Worm (Caenorhabditis elegans): ENCODE results near the gene C25E10.16.

C25E10.16 gene

ce11 chrV:9013765-9014164, 45.6 kb downstream of the C25E10.16 start, which contains the start of gene srh-201:
Gene srh-201 (minus strand): TSS chrV:9013865.
- TF ChIP-seq ama-1 (optimal IDR thresholded peaks at IDR 0.05) (no peak), tbx-37 (GFP tag; conservative IDR thresholded peaks at IDR 0.05) (no peak), ets-7 (tag; optimal IDR thresholded peaks at IDR 0.05) (no peak), scrt-1 (GFP tag; IDR thresholded peaks at IDR 0.05) (no peak), hmbx-1 (tag; optimal IDR thresholded peaks at IDR 0.05) (no peak), aly-1 (tag; optimal IDR thresholded peaks at IDR 0.05) (no peak), tra-4 (tag; optimal IDR thresholded peaks at IDR 0.05) (no peak), tbx-11 (GFP tag; IDR thresholded peaks at IDR 0.05) (no peak), pes-1 (GFP tag; IDR thresholded peaks at IDR 0.05) (no peak)

DNA sequence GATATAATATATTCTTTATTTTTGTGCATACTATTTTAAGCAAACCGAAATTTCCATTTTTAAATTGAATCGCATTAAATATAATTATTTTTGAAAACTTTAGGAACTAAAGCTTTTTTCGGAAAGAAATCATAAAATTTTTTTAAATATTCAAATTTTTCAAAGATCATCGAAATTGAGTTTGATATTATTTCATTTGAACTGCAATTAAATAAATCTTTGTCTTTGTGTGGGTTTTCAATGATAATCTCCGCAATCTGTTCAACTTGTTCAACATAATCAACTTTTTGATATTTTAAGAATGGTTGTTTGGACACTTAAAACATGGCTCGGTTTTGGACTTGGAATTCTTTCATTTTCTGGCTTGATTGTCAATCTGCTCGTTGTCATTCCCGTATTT, 50.2 kb downstream of the C25E10.16 start, which contains the start of gene srx-2:
Gene srx-2, plus strand, starts transcription at position 301 of the 400 bp plus-strand sequence.
- TF ChIP-seq B0310.2 (tag; optimal IDR thresholded peaks at IDR 0.05) (no peak), ets-7 (tag; optimal IDR thresholded peaks at IDR 0.05) (no peak), ama-1 (optimal IDR thresholded peaks at IDR 0.05) (no peak), hnd-1 (tag; optimal IDR thresholded peaks at IDR 0.05) (no peak), scrt-1 (GFP tag; IDR thresholded peaks at IDR 0.05) (no peak), ceh-13 (GFP tag; optimal IDR thresholded peaks at IDR 0.05) (no peak)
